Worm (Caenorhabditis elegans): Measurements from ENCODE around the gene clec-118.

DNA sequence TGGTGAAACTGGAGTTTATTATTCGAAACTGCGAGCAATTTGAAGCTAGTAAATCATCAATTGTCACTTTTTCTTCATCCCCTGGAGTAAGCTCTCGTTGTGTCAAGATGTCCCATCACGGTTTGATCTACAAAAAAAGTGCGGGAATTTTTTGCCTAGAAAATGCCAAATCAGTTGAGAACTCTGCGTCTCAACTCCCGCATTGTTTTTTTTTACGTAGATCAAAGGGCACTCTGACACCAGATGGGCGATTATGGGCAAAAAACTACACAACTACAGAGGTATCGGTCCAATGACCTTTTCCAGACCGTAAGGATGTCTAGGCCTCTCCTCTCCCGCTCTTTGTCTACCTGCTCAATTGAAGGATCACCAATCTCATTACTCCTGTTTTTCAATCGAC, 24.7 kb downstream of the clec-118 start, which contains the start of gene fbxb-34:
- TF ChIP-seq ces-1 (GFP tag; optimal IDR thresholded peaks at IDR 0.05): no peak
- TF ChIP-seq pha-4 (tag; optimal IDR thresholded peaks at IDR 0.05): no peak
- no peak for TF ChIP-seq ceh-83 (GFP tag; optimal IDR thresholded peaks at IDR 0.05)

Measured in whole organism, mixed stage, embryonic.